Fruit fly (Drosophila melanogaster) whole organism, embryonic: Measurements from ENCODE around the gene RfC3.

Experiments used
- CG10654 ChIP-seq: fragments of 200-800 bp; sonication (Bioruptor generic); optimal IDR thresholded peaks from 2 replicates; lab custom pipeline; 2016; ENCODE audit warnings: missing biosample characterization, missing genetic modification characterization
- CG11723 ChIP-seq: fragments of 200-800 bp; sonication (Bioruptor generic); optimal IDR thresholded peaks from 2 replicates; lab custom pipeline; 2017; ENCODE audit warnings: missing biosample characterization, mild to moderate bottlenecking, missing genetic modification characterization
- CG1233 ChIP-seq: fragments of 200-800 bp; sonication (Bioruptor generic); optimal IDR thresholded peaks from 4 replicates; lab custom pipeline; 2018; ENCODE audit warnings: missing biosample characterization, mild to moderate bottlenecking, missing genetic modification characterization
- CG13296 ChIP-seq: fragments of 200-800 bp; sonication (Bioruptor generic); optimal IDR thresholded peaks from 3 replicates; lab custom pipeline; 2018; ENCODE audit warnings: missing biosample characterization, mild to moderate bottlenecking, missing genetic modification characterization
- CG14860 ChIP-seq: fragments of 200-800 bp; sonication (Bioruptor generic); IDR thresholded peaks from 3 replicates; pipeline ENCODE4 v1.3.6; 2022; ENCODE audit warnings: missing biosample characterization, missing genetic modification characterization; ENCODE audit not compliant: partially characterized antibody
- CG1647 ChIP-seq: fragments of 200-800 bp; sonication (Bioruptor generic); optimal IDR thresholded peaks from 3 replicates; lab custom pipeline; 2016; ENCODE audit warnings: missing biosample characterization, missing genetic modification characterization
- CG17186 ChIP-seq: fragments of 200-800 bp; sonication (Bioruptor generic); optimal IDR thresholded peaks from 3 replicates; lab custom pipeline; 2017; ENCODE audit warnings: missing biosample characterization, missing genetic modification reagents, missing genetic modification characterization
- CG17612 ChIP-seq: fragments of 200-800 bp; sonication (Bioruptor generic); IDR thresholded peaks from 2 replicates; pipeline ENCODE4 v1.3.6; 2022; ENCODE audit warnings: missing biosample characterization, missing genetic modification characterization
- CG17912 ChIP-seq: fragments of 200-800 bp; sonication (Bioruptor generic); optimal IDR thresholded peaks from 2 replicates; lab custom pipeline; 2018; ENCODE audit warnings: missing biosample characterization, mild to moderate bottlenecking, missing genetic modification characterization
- CG2120 ChIP-seq: fragments of 200-800 bp; sonication (Bioruptor generic); optimal IDR thresholded peaks from 3 replicates; lab custom pipeline; 2016; ENCODE audit warnings: missing biosample characterization, missing genetic modification characterization
- CG2678 ChIP-seq: fragments of 200-800 bp; sonication (Bioruptor generic); optimal IDR thresholded peaks from 3 replicates; lab custom pipeline; 2019; ENCODE audit warnings: missing biosample characterization, mild to moderate bottlenecking, missing genetic modification characterization, moderate library complexity
- CG31441 ChIP-seq: fragments of 200-800 bp; sonication (Bioruptor generic); IDR thresholded peaks from 2 replicates; pipeline ENCODE4 v1.3.6; 2022; ENCODE audit warnings: missing biosample characterization, missing genetic modification characterization
- CG34422 ChIP-seq: fragments of 200-800 bp; sonication (Bioruptor generic); IDR thresholded peaks from 3 replicates; pipeline ENCODE4 v1.3.6; 2022; ENCODE audit warnings: missing biosample characterization, missing genetic modification characterization
- CG3995 ChIP-seq: fragments of 200-800 bp; sonication (Bioruptor generic); optimal IDR thresholded peaks from 3 replicates; lab custom pipeline; 2016; ENCODE audit warnings: missing biosample characterization, missing genetic modification characterization
- CG5180 ChIP-seq: fragments of 200-800 bp; sonication (Bioruptor generic); optimal IDR thresholded peaks from 3 replicates; lab custom pipeline; 2017; ENCODE audit warnings: missing biosample characterization, missing genetic modification characterization, mild to moderate bottlenecking, moderate library complexity, missing genetic modification reagents
- CG5245 ChIP-seq: fragments of 200-800 bp; sonication (Bioruptor generic); optimal IDR thresholded peaks from 3 replicates; lab custom pipeline; 2016; ENCODE audit warnings: missing biosample characterization, missing genetic modification characterization
- CG6254 ChIP-seq: fragments of 200-800 bp; sonication (Bioruptor generic); optimal IDR thresholded peaks from 3 replicates; lab custom pipeline; 2017; ENCODE audit warnings: mild to moderate bottlenecking, missing biosample characterization, missing genetic modification reagents, missing genetic modification characterization
- CG7839 ChIP-seq: fragments of 200-800 bp; sonication (Bioruptor generic); optimal IDR thresholded peaks from 3 replicates; lab custom pipeline; 2018; ENCODE audit warnings: missing biosample characterization, mild to moderate bottlenecking, missing genetic modification characterization, moderate library complexity
- CG7928 ChIP-seq: fragments of 200-800 bp; sonication (Bioruptor generic); optimal IDR thresholded peaks from 2 replicates; lab custom pipeline; 2017; ENCODE audit warnings: missing biosample characterization, mild to moderate bottlenecking, missing genetic modification characterization
- CG7963 ChIP-seq: fragments of 200-800 bp; sonication (Bioruptor generic); IDR thresholded peaks from 3 replicates; pipeline ENCODE4 v1.3.6; 2022; ENCODE audit warnings: missing biosample characterization, missing genetic modification characterization; ENCODE audit not compliant: partially characterized antibody
- CG7987 ChIP-seq: fragments of 200-800 bp; sonication (Bioruptor generic); optimal IDR thresholded peaks from 2 replicates; lab custom pipeline; 2018; ENCODE audit warnings: missing biosample characterization, mild to moderate bottlenecking, missing genetic modification characterization, moderate library complexity
- CG8281 ChIP-seq: fragments of 200-800 bp; sonication (Bioruptor generic); optimal IDR thresholded peaks from 2 replicates; lab custom pipeline; 2018; ENCODE audit warnings: missing biosample characterization, mild to moderate bottlenecking, missing genetic modification characterization, moderate library complexity
- CG9817 ChIP-seq: fragments of 200-800 bp; sonication (Bioruptor generic); optimal IDR thresholded peaks from 2 replicates; lab custom pipeline; 2018; ENCODE audit warnings: missing biosample characterization, mild to moderate bottlenecking, missing genetic modification characterization, moderate library complexity
- Camta ChIP-seq: fragments of 200-800 bp; sonication (Bioruptor generic); optimal IDR thresholded peaks from 2 replicates; lab custom pipeline; 2016; ENCODE audit warnings: missing biosample characterization, missing genetic modification characterization
- CkIIα-i1 ChIP-seq: fragments of 200-800 bp; sonication (Bioruptor generic); IDR thresholded peaks from 2 replicates; pipeline ENCODE4 v1.3.6; 2022; ENCODE audit warnings: missing biosample characterization, missing genetic modification characterization
- E2f1 ChIP-seq: fragments of 200-800 bp; sonication (Bioruptor generic); IDR thresholded peaks from 2 replicates; pipeline ENCODE4 v1.3.6; 2022; ENCODE audit warnings: missing biosample characterization, missing genetic modification characterization
- Eip74EF ChIP-seq, 2 experiments: fragments of 200-800 bp in 1 of 2; fragments of >200 bp in 1 of 2; sonication (Bioruptor generic) in 1 of 2; optimal IDR thresholded peaks; 2 replicates each; lab custom pipeline; 2017 to 2019; ENCODE audit warnings: missing biosample characterization in 2 of 2, missing genetic modification characterization in 2 of 2, mild to moderate bottlenecking in 1 of 2, moderate library complexity in 1 of 2
- Ets65A ChIP-seq: fragments of 200-800 bp; sonication (Bioruptor generic); peaks from one replicate; lab custom pipeline; 2016; ENCODE audit warnings: missing biosample characterization, missing genetic modification characterization
- HLHmδ ChIP-seq: fragments of 200-800 bp; sonication (Bioruptor generic); optimal IDR thresholded peaks from 2 replicates; lab custom pipeline; 2018; ENCODE audit warnings: missing biosample characterization, mild to moderate bottlenecking, missing genetic modification characterization, moderate library complexity
- Hand ChIP-seq: fragments of 200-800 bp; sonication (Bioruptor generic); optimal IDR thresholded peaks from 2 replicates; lab custom pipeline; 2017; ENCODE audit warnings: mild to moderate bottlenecking, missing biosample characterization, missing genetic modification reagents, missing genetic modification characterization
- Jarid2 ChIP-seq: fragments of 200-800 bp; sonication (Bioruptor generic); optimal IDR thresholded peaks from 3 replicates; lab custom pipeline; 2017; ENCODE audit warnings: mild to moderate bottlenecking, missing biosample characterization, missing genetic modification reagents, missing genetic modification characterization
- MBD-R2 ChIP-seq: fragments of 200-800 bp; sonication (Bioruptor generic); IDR thresholded peaks from 2 replicates; pipeline ENCODE4 v1.3.6; 2022; ENCODE audit warnings: missing biosample characterization, missing genetic modification characterization
- NFAT ChIP-seq: fragments of 200-800 bp; sonication (Bioruptor generic); IDR thresholded peaks from 2 replicates; pipeline ENCODE4 v1.3.6; 2022; ENCODE audit warnings: missing biosample characterization, missing genetic modification characterization
- Scr ChIP-seq: fragments of 200-800 bp; sonication (Bioruptor generic); IDR thresholded peaks from 2 replicates; pipeline ENCODE4 v1.3.6; 2022; ENCODE audit warnings: missing biosample characterization, missing genetic modification characterization; ENCODE audit not compliant: partially characterized antibody
- Sox102F ChIP-seq: fragments of 200-800 bp; sonication (Bioruptor generic); optimal IDR thresholded peaks from 2 replicates; lab custom pipeline; 2018; ENCODE audit warnings: missing biosample characterization, mild to moderate bottlenecking, missing genetic modification characterization, moderate library complexity
- Taf1 ChIP-seq: fragments of 200-800 bp; sonication (Bioruptor generic); IDR thresholded peaks from 2 replicates; pipeline ENCODE4 v1.3.6; 2022; ENCODE audit warnings: missing biosample characterization, missing genetic modification characterization
- Xrp1 ChIP-seq: fragments of 200-800 bp; sonication (Bioruptor generic); IDR thresholded peaks from 2 replicates; pipeline ENCODE4 v1.3.6; 2022; ENCODE audit warnings: missing biosample characterization, missing genetic modification characterization
- ase ChIP-seq: fragments of 200-800 bp; sonication (Bioruptor generic); IDR thresholded peaks from 3 replicates; pipeline ENCODE4 v1.3.6; 2022; ENCODE audit warnings: missing biosample characterization, missing genetic modification characterization
- bcd ChIP-seq: fragments of 200-800 bp; sonication (Bioruptor generic); optimal IDR thresholded peaks from 2 replicates; lab custom pipeline; 2017; ENCODE audit warnings: missing biosample characterization, mild to moderate bottlenecking, missing genetic modification characterization
- br ChIP-seq: fragments of >200 bp; optimal IDR thresholded peaks from 2 replicates; lab custom pipeline; 2017
- ci ChIP-seq: fragments of 200-800 bp; sonication (Bioruptor generic); IDR thresholded peaks from 3 replicates; pipeline ENCODE4 v1.3.6; 2022; ENCODE audit warnings: missing biosample characterization, missing genetic modification characterization
- dmrt99B ChIP-seq: fragments of 200-800 bp; sonication (Bioruptor generic); optimal IDR thresholded peaks from 2 replicates; lab custom pipeline; 2018; ENCODE audit warnings: missing biosample characterization, mild to moderate bottlenecking, missing genetic modification characterization, moderate library complexity
- dysf ChIP-seq: fragments of 200-800 bp; sonication (Bioruptor generic); IDR thresholded peaks from 3 replicates; pipeline ENCODE4 v1.3.6; 2022; ENCODE audit warnings: missing biosample characterization, missing genetic modification characterization
- eve ChIP-seq, 2 experiments: fragments of >200 bp; optimal IDR thresholded peaks; 2 replicates each; lab custom pipeline; 2017; ENCODE audit warnings: missing biosample characterization in 2 of 2, missing genetic modification characterization in 2 of 2
- gfzf ChIP-seq: fragments of 200-800 bp; sonication (Bioruptor generic); optimal IDR thresholded peaks from 2 replicates; lab custom pipeline; 2016; ENCODE audit warnings: missing biosample characterization, mild to moderate bottlenecking, missing genetic modification characterization, moderate library complexity
- gt ChIP-seq: fragments of 200-800 bp; sonication (Bioruptor generic); IDR thresholded peaks from 2 replicates; pipeline ENCODE4 v1.3.6; 2022; ENCODE audit warnings: missing biosample characterization, missing genetic modification characterization
- p53 ChIP-seq: fragments of 200-800 bp; sonication (Bioruptor generic); optimal IDR thresholded peaks from 2 replicates; lab custom pipeline; 2016; ENCODE audit warnings: missing biosample characterization, missing genetic modification characterization
- peb ChIP-seq: fragments of 200-800 bp; sonication (Bioruptor generic); IDR thresholded peaks from 2 replicates; pipeline ENCODE4 v1.3.6; 2022; ENCODE audit warnings: missing biosample characterization, missing genetic modification characterization
- sens ChIP-seq: fragments of 200-800 bp; sonication (Bioruptor generic); peaks from one replicate; lab custom pipeline; 2016; ENCODE audit warnings: missing biosample characterization, missing genetic modification characterization
- slbo ChIP-seq: fragments of 200-800 bp; sonication (Bioruptor generic); IDR thresholded peaks from 2 replicates; pipeline ENCODE4 v1.3.6; 2022; ENCODE audit warnings: missing biosample characterization, missing genetic modification characterization
- vnd ChIP-seq: fragments of 200-800 bp; sonication (Bioruptor generic); IDR thresholded peaks from 3 replicates; pipeline ENCODE4 v1.3.6; 2022; ENCODE audit warnings: missing biosample characterization, missing genetic modification characterization; ENCODE audit not compliant: partially characterized antibody

RfC3 gene

DNA sequence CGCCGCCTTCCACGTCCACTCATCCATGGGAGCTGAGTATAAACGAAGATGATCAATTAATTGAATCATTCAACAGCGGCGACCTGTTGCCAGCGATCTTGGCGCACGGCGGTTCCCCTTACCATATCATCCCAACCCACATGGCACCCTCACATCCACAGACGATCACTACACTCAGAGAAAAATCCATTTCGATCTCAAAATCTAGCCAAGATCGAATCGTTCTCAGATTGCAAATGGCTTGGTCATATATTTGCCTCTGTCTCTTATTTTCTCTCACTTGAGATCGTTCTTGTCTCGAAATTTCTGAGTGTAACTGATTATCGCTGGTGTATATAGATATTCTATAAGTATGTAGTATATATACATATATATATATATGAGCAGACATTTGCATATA lies 49.4 kb downstream of the RfC3 start (continued):
- no peak for TF ChIP-seq vnd (GFP tag; lab: Robert Waterston, UW)
- peak; percentile 68 for TF ChIP-seq CG7839
- no peak for TF ChIP-seq br (lab: Kevin White, UChicago)
- TF ChIP-seq NFAT = peak; percentile 78
- TF ChIP-seq Taf1 = peak; percentile 61
- no peak for TF ChIP-seq CG7963
- TF ChIP-seq CG31441 (GFP tag; lab: Robert Waterston, UW) = peak; percentile 64
- TF ChIP-seq CkIIα-i1 (GFP tag; lab: Robert Waterston, UW) = no peak; the same call in 1 of the 2 replicates
- no peak for TF ChIP-seq eve (GFP tag; optimal IDR thresholded peaks at IDR 0.05; lab: Kevin White, UChicago)
- no peak for TF ChIP-seq CG7928 (GFP tag; lab: Kevin White, UChicago)
- peak; percentile 72 for TF ChIP-seq dysf (GFP tag; lab: Robert Waterston, UW)
- TF ChIP-seq CG10654 = peak; percentile 28
- TF ChIP-seq CG2678 (tag; lab: Kevin White, UChicago) = peak; percentile 77
- TF ChIP-seq ci (GFP tag; lab: Robert Waterston, UW) = peak; percentile 75; the same call in 2 of the 3 replicates
- TF ChIP-seq slbo = peak; percentile 75
- TF ChIP-seq CG8281 = peak; percentile 3
- no peak for TF ChIP-seq gfzf (GFP tag; lab: Kevin White, UChicago)
- TF ChIP-seq CG11723 = no peak
- peak; percentile 65 for TF ChIP-seq Sox102F (GFP tag; lab: Kevin White, UChicago)
- TF ChIP-seq HLHmδ (GFP tag; lab: Kevin White, UChicago) = no peak
- peak; percentile 63 for TF ChIP-seq sens (GFP tag; lab: Kevin White, UChicago)
- TF ChIP-seq CG17912 (GFP tag; lab: Kevin White, UChicago) = no peak
- peak; percentile 73; the same call in 2 of the 3 replicates for TF ChIP-seq CG34422 (GFP tag; lab: Robert Waterston, UW)
- TF ChIP-seq CG3995 (GFP tag; lab: Kevin White, UChicago) = no peak
- peak; percentile 28 for TF ChIP-seq CG5180 (GFP tag; lab: Kevin White, UChicago)
- TF ChIP-seq peb (GFP tag; lab: Robert Waterston, UW) = peak; percentile 56
- TF ChIP-seq Jarid2 = no peak
- peak; percentile 27; the same call in 1 of the 2 replicates for TF ChIP-seq gt (GFP tag; lab: Robert Waterston, UW)
- peak; percentile 40 for TF ChIP-seq CG6254 (GFP tag; lab: Kevin White, UChicago)
- TF ChIP-seq CG13296 (GFP tag; lab: Kevin White, UChicago) = peak; percentile 52
- TF ChIP-seq CG5245 (GFP tag; lab: Kevin White, UChicago) = peak; percentile 44
- peak; percentile 93 for TF ChIP-seq Ets65A
- peak; percentile 43; the same call in 1 of the 2 replicates for TF ChIP-seq CG17612
- TF ChIP-seq ase (GFP tag; lab: Robert Waterston, UW) = peak; percentile 58; the same call in 1 of the 3 replicates
- TF ChIP-seq dmrt99B (tag; lab: Kevin White, UChicago) = peak; percentile 70
- TF ChIP-seq bcd (GFP tag; lab: Kevin White, UChicago) = peak; percentile 48
- peak; percentile 64 for TF ChIP-seq CG9817 (tag; lab: Kevin White, UChicago)
- TF ChIP-seq CG1233 (GFP tag; lab: Kevin White, UChicago) = no peak
- TF ChIP-seq CG14860 (GFP tag; lab: Robert Waterston, UW) = no peak
- TF ChIP-seq Eip74EF (GFP tag; optimal IDR thresholded peaks at IDR 0.05; lab: Kevin White, UChicago) = peak in 1 of 2 experiments; percentile 3
- TF ChIP-seq E2f1 (GFP tag; lab: Robert Waterston, UW) = peak; percentile 57
- TF ChIP-seq MBD-R2 (GFP tag; lab: Robert Waterston, UW) = no peak
- TF ChIP-seq CG2120 = peak; percentile 43
- no peak for TF ChIP-seq Hand (GFP tag; lab: Kevin White, UChicago)
- TF ChIP-seq CG7987 (GFP tag; lab: Kevin White, UChicago) = no peak
- no peak for TF ChIP-seq CG1647 (GFP tag; lab: Kevin White, UChicago)
- TF ChIP-seq Xrp1 (GFP tag; lab: Robert Waterston, UW) = peak; percentile 64
- TF ChIP-seq p53 = no peak
- no peak for TF ChIP-seq Scr
- TF ChIP-seq CG17186 (GFP tag; lab: Kevin White, UChicago) = no peak
- no peak for TF ChIP-seq Camta
